Worm (Caenorhabditis elegans) whole organism, L2 larva: ENCODE results near the gene C28H8.2.

ENCODE experiments used
- C34F6.9 ChIP-seq: fragments of 150-350 bp; optimal IDR thresholded peaks from 2 replicates; lab custom pipeline; 2014; ENCODE audit warnings: missing biosample characterization, missing genetic modification characterization
- nhr-77 ChIP-seq: fragments of 150-350 bp; optimal IDR thresholded peaks from 2 replicates; lab custom pipeline; 2014; ENCODE audit warnings: missing biosample characterization, missing genetic modification characterization

DNA sequence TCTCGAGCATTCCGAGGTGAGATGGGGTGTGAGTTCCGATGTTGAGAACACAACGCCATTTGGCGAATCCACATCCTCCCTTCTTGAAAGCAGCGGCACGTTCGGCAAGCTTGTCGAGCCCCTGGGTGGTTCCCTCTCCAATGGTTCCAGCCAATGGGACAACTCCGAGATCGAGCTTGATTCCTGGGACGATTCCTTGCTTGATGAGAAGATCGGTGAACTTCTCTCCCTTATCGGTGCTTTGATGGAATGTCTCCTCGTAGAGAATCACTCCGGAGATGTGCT, 44.8 kb upstream of the C28H8.2 start:
- TF ChIP-seq nhr-77 (tag; lab: Kevin White, UChicago): no peak
- TF ChIP-seq C34F6.9 (tag; lab: Kevin White, UChicago): no peak
